Fruit fly (Drosophila melanogaster) whole organism, embryonic: ENCODE measurements around the gene Trm7-32.

Experiments used
- CG10543 ChIP-seq: fragments of 200-800 bp; sonication (Bioruptor generic); optimal IDR thresholded peaks from 3 replicates; lab custom pipeline; 2017; ENCODE audit warnings: missing biosample characterization, mild to moderate bottlenecking, missing genetic modification characterization, moderate library complexity
- CG12219 ChIP-seq: fragments of 200-800 bp; sonication (Bioruptor generic); optimal IDR thresholded peaks from 3 replicates; lab custom pipeline; 2018; ENCODE audit warnings: missing biosample characterization, mild to moderate bottlenecking, missing genetic modification characterization
- CG12391 ChIP-seq: fragments of 200-800 bp; sonication (Bioruptor generic); optimal IDR thresholded peaks from 3 replicates; lab custom pipeline; 2018; ENCODE audit warnings: missing biosample characterization, mild to moderate bottlenecking, missing genetic modification characterization, moderate library complexity
- CG14050 ChIP-seq: fragments of 200-800 bp; sonication (Bioruptor generic); IDR thresholded peaks from 3 replicates; pipeline ENCODE4 v1.3.6; 2022; ENCODE audit warnings: missing biosample characterization, missing genetic modification characterization
- CG15011 ChIP-seq: fragments of 200-800 bp; sonication (Bioruptor generic); optimal IDR thresholded peaks from 3 replicates; lab custom pipeline; 2018; ENCODE audit warnings: missing biosample characterization, mild to moderate bottlenecking, missing genetic modification characterization
- CG18011 ChIP-seq: fragments of 200-800 bp; sonication (Bioruptor generic); optimal IDR thresholded peaks from 2 replicates; lab custom pipeline; 2017; ENCODE audit warnings: missing biosample characterization, missing genetic modification characterization, mild to moderate bottlenecking, moderate library complexity, missing genotype
- CG18262 ChIP-seq: fragments of 200-800 bp; optimal IDR thresholded peaks from 3 replicates; lab custom pipeline; 2019; ENCODE audit warnings: missing biosample characterization, mild to moderate bottlenecking, missing genetic modification characterization, moderate library complexity
- CG3281 ChIP-seq: fragments of 200-800 bp; sonication (Bioruptor generic); optimal IDR thresholded peaks from 3 replicates; lab custom pipeline; 2017; ENCODE audit warnings: missing biosample characterization, mild to moderate bottlenecking, missing genetic modification characterization
- CG33213 ChIP-seq: fragments of 200-800 bp; sonication (Bioruptor generic); optimal IDR thresholded peaks from 3 replicates; lab custom pipeline; 2016; ENCODE audit warnings: missing biosample characterization, missing genetic modification characterization
- CG34376 ChIP-seq: fragments of 200-800 bp; sonication (Bioruptor generic); optimal IDR thresholded peaks from 2 replicates; lab custom pipeline; 2018; ENCODE audit warnings: missing biosample characterization, mild to moderate bottlenecking, missing genetic modification characterization
- CG4360 ChIP-seq: fragments of 200-800 bp; sonication (Bioruptor generic); IDR thresholded peaks from 2 replicates; pipeline ENCODE4 v1.3.6; 2022; ENCODE audit warnings: missing biosample characterization, missing genetic modification characterization
- CG4820 ChIP-seq: fragments of 200-800 bp; sonication (Bioruptor generic); optimal IDR thresholded peaks from 3 replicates; lab custom pipeline; 2016; ENCODE audit warnings: missing biosample characterization, missing genetic modification characterization
- CG5245 ChIP-seq: fragments of 200-800 bp; sonication (Bioruptor generic); optimal IDR thresholded peaks from 3 replicates; lab custom pipeline; 2016; ENCODE audit warnings: missing biosample characterization, missing genetic modification characterization
- CG8388 ChIP-seq: fragments of 200-800 bp; sonication (Bioruptor generic); optimal IDR thresholded peaks from 2 replicates; lab custom pipeline; 2019; ENCODE audit warnings: missing biosample characterization, mild to moderate bottlenecking, missing genetic modification characterization, moderate library complexity
- CG8924 ChIP-seq: fragments of 200-800 bp; optimal IDR thresholded peaks from 3 replicates; lab custom pipeline; 2019; ENCODE audit warnings: missing biosample characterization, mild to moderate bottlenecking, missing genetic modification characterization, moderate library complexity
- CG9437 ChIP-seq: fragments of 200-800 bp; sonication (Bioruptor generic); optimal IDR thresholded peaks from 2 replicates; lab custom pipeline; 2018; ENCODE audit warnings: missing biosample characterization, mild to moderate bottlenecking, missing genetic modification characterization
- CG9817 ChIP-seq: fragments of 200-800 bp; sonication (Bioruptor generic); optimal IDR thresholded peaks from 2 replicates; lab custom pipeline; 2018; ENCODE audit warnings: missing biosample characterization, mild to moderate bottlenecking, missing genetic modification characterization, moderate library complexity
- CoRest ChIP-seq: fragments of 200-800 bp; sonication (Bioruptor generic); optimal IDR thresholded peaks from 3 replicates; lab custom pipeline; 2018; ENCODE audit warnings: missing biosample characterization, mild to moderate bottlenecking, missing genetic modification characterization, moderate library complexity
- Doc3 ChIP-seq: fragments of 200-800 bp; sonication (Bioruptor generic); IDR thresholded peaks from 3 replicates; pipeline ENCODE4 v1.3.6; 2022; ENCODE audit warnings: missing biosample characterization, missing genetic modification characterization; ENCODE audit not compliant: partially characterized antibody
- Fer2 ChIP-seq: fragments of 200-800 bp; sonication (Bioruptor generic); optimal IDR thresholded peaks from 2 replicates; lab custom pipeline; 2018; ENCODE audit warnings: missing biosample characterization, mild to moderate bottlenecking, missing genetic modification characterization, moderate library complexity
- Fer3 ChIP-seq: fragments of 200-800 bp; sonication (Bioruptor generic); optimal IDR thresholded peaks from 2 replicates; lab custom pipeline; 2018; ENCODE audit warnings: missing biosample characterization, mild to moderate bottlenecking, missing genetic modification characterization, moderate library complexity
- HLH3B ChIP-seq: fragments of 200-800 bp; sonication (Bioruptor generic); IDR thresholded peaks from 2 replicates; pipeline ENCODE4 v1.3.6; 2022; ENCODE audit warnings: missing biosample characterization, missing genetic modification characterization
- HLH54F ChIP-seq: fragments of 200-800 bp; sonication (Bioruptor generic); optimal IDR thresholded peaks from 3 replicates; lab custom pipeline; 2016; ENCODE audit warnings: missing biosample characterization, missing genetic modification characterization
- Hsf ChIP-seq: fragments of 200-800 bp; sonication (Bioruptor generic); optimal IDR thresholded peaks from 3 replicates; lab custom pipeline; 2016; ENCODE audit warnings: missing biosample characterization, missing genetic modification characterization
- Kr ChIP-seq: fragments of 200-800 bp; sonication (Bioruptor generic); optimal IDR thresholded peaks from 2 replicates; lab custom pipeline; 2017; ENCODE audit warnings: missing biosample characterization, mild to moderate bottlenecking, missing genetic modification characterization
- Meics ChIP-seq: fragments of 200-800 bp; sonication (Bioruptor generic); optimal IDR thresholded peaks from 2 replicates; lab custom pipeline; 2017; ENCODE audit warnings: missing biosample characterization, mild to moderate bottlenecking, missing genetic modification characterization
- Oli ChIP-seq: fragments of 200-800 bp; sonication (Bioruptor generic); optimal IDR thresholded peaks from 2 replicates; lab custom pipeline; 2018; ENCODE audit warnings: missing biosample characterization, mild to moderate bottlenecking, missing genetic modification characterization, moderate library complexity
- Scr ChIP-seq: fragments of 200-800 bp; sonication (Bioruptor generic); IDR thresholded peaks from 2 replicates; pipeline ENCODE4 v1.3.6; 2022; ENCODE audit warnings: missing biosample characterization, missing genetic modification characterization; ENCODE audit not compliant: partially characterized antibody
- Sin3A ChIP-seq: fragments of >200 bp; optimal IDR thresholded peaks from 2 replicates; lab custom pipeline; 2018
- Sox100B ChIP-seq: fragments of 200-800 bp; sonication (Bioruptor generic); optimal IDR thresholded peaks from 3 replicates; lab custom pipeline; 2018; ENCODE audit warnings: missing biosample characterization, mild to moderate bottlenecking, missing genetic modification characterization
- Sry-δ ChIP-seq: fragments of 200-800 bp; sonication (Bioruptor generic); optimal IDR thresholded peaks from 2 replicates; lab custom pipeline; 2016; ENCODE audit warnings: missing biosample characterization, missing genetic modification characterization
- Xbp1 ChIP-seq: fragments of 200-800 bp; sonication (Bioruptor generic); optimal IDR thresholded peaks from 3 replicates; lab custom pipeline; 2016; ENCODE audit warnings: missing biosample characterization, mild to moderate bottlenecking, missing genetic modification characterization
- aop ChIP-seq: fragments of 200-800 bp; sonication (Bioruptor generic); IDR thresholded peaks from 2 replicates; pipeline ENCODE4 v1.3.6; 2022; ENCODE audit warnings: missing biosample characterization, missing genetic modification characterization
- ara ChIP-seq: fragments of 200-800 bp; sonication (Bioruptor generic); IDR thresholded peaks from 2 replicates; pipeline ENCODE4 v1.3.6; 2022; ENCODE audit warnings: missing biosample characterization, missing genetic modification characterization
- crp ChIP-seq, 2 experiments: fragments of 200-800 bp; sonication (Bioruptor generic); optimal IDR thresholded peaks; 2 replicates in 1 of 2; 3 replicates in 1 of 2; lab custom pipeline; 2017; ENCODE audit warnings: missing biosample characterization in 2 of 2, missing genetic modification characterization in 2 of 2, mild to moderate bottlenecking in 1 of 2, moderate library complexity in 1 of 2
- dimm ChIP-seq: fragments of 200-800 bp; sonication (Bioruptor generic); IDR thresholded peaks from 2 replicates; pipeline ENCODE4 v1.3.6; 2022; ENCODE audit warnings: missing biosample characterization, missing genetic modification characterization
- dpn ChIP-seq, 2 experiments: fragments of 200-800 bp; sonication (Bioruptor generic); optimal IDR thresholded peaks; 3 replicates each; lab custom pipeline; 2016; ENCODE audit warnings: missing biosample characterization in 2 of 2, missing genetic modification characterization in 2 of 2
- ems ChIP-seq: fragments of 200-800 bp; sonication (Bioruptor generic); optimal IDR thresholded peaks from 3 replicates; lab custom pipeline; 2016; ENCODE audit warnings: missing biosample characterization, missing genetic modification characterization
- en ChIP-seq: fragments of 200-800 bp; sonication (Bioruptor generic); optimal IDR thresholded peaks from 2 replicates; lab custom pipeline; 2016; ENCODE audit warnings: missing biosample characterization, missing genetic modification characterization
- ftz-f1 ChIP-seq: fragments of 200-800 bp; sonication (Bioruptor generic); optimal IDR thresholded peaks from 2 replicates; lab custom pipeline; 2016; ENCODE audit warnings: missing biosample characterization, missing genetic modification characterization
- gcm ChIP-seq: fragments of 200-800 bp; sonication (Bioruptor generic); optimal IDR thresholded peaks from 2 replicates; lab custom pipeline; 2019; ENCODE audit warnings: missing biosample characterization, mild to moderate bottlenecking, missing genetic modification characterization, moderate library complexity
- nau ChIP-seq: fragments of 200-800 bp; sonication (Bioruptor generic); optimal IDR thresholded peaks from 3 replicates; lab custom pipeline; 2017; ENCODE audit warnings: missing biosample characterization, mild to moderate bottlenecking, missing genetic modification characterization, missing genetic modification reagents
- pzg ChIP-seq: fragments of 200-800 bp; sonication (Bioruptor generic); optimal IDR thresholded peaks from 3 replicates; lab custom pipeline; 2018; ENCODE audit warnings: missing biosample characterization, mild to moderate bottlenecking, missing genetic modification characterization, moderate library complexity
- row ChIP-seq: fragments of 200-800 bp; sonication (Bioruptor generic); IDR thresholded peaks from 3 replicates; pipeline ENCODE4 v1.3.6; 2022; ENCODE audit warnings: missing biosample characterization, missing genetic modification characterization
- run ChIP-seq: fragments of 200-800 bp; sonication (Bioruptor generic); optimal IDR thresholded peaks from 3 replicates; lab custom pipeline; 2018; ENCODE audit warnings: missing biosample characterization, mild to moderate bottlenecking, missing genetic modification characterization
- sim ChIP-seq: fragments of 200-800 bp; sonication (Bioruptor generic); IDR thresholded peaks from 2 replicates; pipeline ENCODE4 v1.3.6; 2022; ENCODE audit warnings: missing biosample characterization, missing genetic modification characterization
- tgo ChIP-seq: fragments of 200-800 bp; sonication (Bioruptor generic); IDR thresholded peaks from 3 replicates; pipeline ENCODE4 v1.3.6; 2022; ENCODE audit warnings: missing biosample characterization, missing genetic modification characterization
- trem ChIP-seq: fragments of 200-800 bp; optimal IDR thresholded peaks from 3 replicates; lab custom pipeline; 2019; ENCODE audit warnings: missing biosample characterization, mild to moderate bottlenecking, missing genetic modification characterization, moderate library complexity
- usp ChIP-seq: fragments of >200 bp; optimal IDR thresholded peaks from 2 replicates; lab custom pipeline; 2017; ENCODE audit warnings: missing biosample characterization, missing genetic modification characterization
- vnd ChIP-seq: fragments of 200-800 bp; sonication (Bioruptor generic); IDR thresholded peaks from 3 replicates; pipeline ENCODE4 v1.3.6; 2022; ENCODE audit warnings: missing biosample characterization, missing genetic modification characterization; ENCODE audit not compliant: partially characterized antibody

Trm7-32 gene

DNA sequence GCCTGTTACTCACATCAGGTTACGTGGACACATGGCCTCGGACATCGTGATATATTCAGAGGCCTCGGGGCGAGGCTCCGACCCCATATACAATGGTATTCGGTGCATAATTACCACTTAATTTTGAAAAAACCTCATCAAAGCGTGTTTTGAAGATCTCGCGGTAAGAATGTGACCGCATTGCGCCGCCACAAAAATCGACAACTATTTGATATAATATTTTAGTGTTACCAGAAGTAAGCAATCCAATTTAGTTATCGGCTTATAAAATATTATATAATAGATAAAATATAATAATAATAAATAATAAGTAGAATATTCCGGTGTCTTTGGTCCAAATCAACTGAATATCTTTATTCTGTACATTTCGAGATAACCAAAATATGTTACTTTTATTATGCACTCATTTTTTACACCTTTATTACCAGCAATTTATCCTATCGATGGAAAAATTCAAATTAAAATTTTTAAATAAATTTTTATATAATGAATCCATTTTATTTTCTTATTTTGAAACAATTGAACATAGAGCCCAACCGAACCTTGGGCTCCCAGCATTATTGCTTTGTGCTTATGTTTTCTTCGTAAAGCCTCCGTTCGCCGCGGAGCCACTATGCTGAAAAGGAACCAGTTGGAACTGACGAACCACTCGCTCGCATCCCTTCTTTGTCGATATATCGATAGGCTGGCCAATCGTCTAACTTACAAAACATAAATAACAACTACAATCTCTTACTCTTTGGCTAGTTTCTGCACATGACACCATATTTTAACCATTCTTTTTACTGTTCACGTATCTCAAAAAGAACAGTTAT, at the start of gene Trm7-32, which contains the start of gene CG18213 (continued):
- TF ChIP-seq CG5245 (GFP tag; lab: Kevin White, UChicago) = no peak
- peak; percentile 77 for TF ChIP-seq Sry-δ (GFP tag; lab: Kevin White, UChicago)
- no peak for TF ChIP-seq nau (GFP tag; lab: Kevin White, UChicago)
- no peak for TF ChIP-seq HLH3B (GFP tag; lab: Robert Waterston, UW)
- TF ChIP-seq CG8388 (GFP tag; lab: Kevin White, UChicago) = no peak
- no peak for TF ChIP-seq CG15011
- TF ChIP-seq Xbp1 (GFP tag; lab: Kevin White, UChicago) = peak; percentile 47
- TF ChIP-seq CG12219 (GFP tag; lab: Kevin White, UChicago) = no peak
- peak; percentile 65 for TF ChIP-seq pzg (GFP tag; lab: Kevin White, UChicago)
- peak; percentile 12 for TF ChIP-seq ems (GFP tag; lab: Kevin White, UChicago)
- TF ChIP-seq ara = no peak
- no peak for TF ChIP-seq CG4360 (GFP tag; lab: Robert Waterston, UW)
- TF ChIP-seq tgo (GFP tag; lab: Robert Waterston, UW) = no peak
- peak; percentile 4 for TF ChIP-seq CG33213 (GFP tag; lab: Kevin White, UChicago)
- TF ChIP-seq Fer2 (tag; lab: Kevin White, UChicago) = no peak
- TF ChIP-seq CG8924 = no peak
- no peak for TF ChIP-seq Oli
- peak; percentile 1 for TF ChIP-seq Sox100B (GFP tag; lab: Kevin White, UChicago)
- peak; percentile 49 for TF ChIP-seq CG12391 (tag; lab: Kevin White, UChicago)
- TF ChIP-seq dimm = no peak
- TF ChIP-seq CG9817 (tag; lab: Kevin White, UChicago) = peak; percentile 35
- TF ChIP-seq CG4820 (GFP tag; lab: Kevin White, UChicago) = no peak
- no peak for TF ChIP-seq usp (GFP tag; lab: Kevin White, UChicago)
- TF ChIP-seq run = no peak
- TF ChIP-seq CG34376 (GFP tag; lab: Kevin White, UChicago) = no peak
- peak; percentile 5 for TF ChIP-seq HLH54F
- TF ChIP-seq Doc3 (GFP tag; lab: Robert Waterston, UW) = peak; percentile 76
- TF ChIP-seq Scr = peak; percentile 87
- peak in 1 of 2 experiments; percentile 34 for TF ChIP-seq dpn (GFP tag; optimal IDR thresholded peaks at IDR 0.05; lab: Kevin White, UChicago)
- no peak for TF ChIP-seq CG9437 (GFP tag; lab: Kevin White, UChicago)
- TF ChIP-seq CG18262 (tag; lab: Kevin White, UChicago) = no peak
- TF ChIP-seq Fer3 (tag; lab: Kevin White, UChicago) = no peak
- no peak for TF ChIP-seq gcm (GFP tag; lab: Kevin White, UChicago)
- no peak for TF ChIP-seq crp (GFP tag; optimal IDR thresholded peaks at IDR 0.05; lab: Kevin White, UChicago)
- peak; percentile 47 for TF ChIP-seq CoRest (tag; lab: Kevin White, UChicago)
- TF ChIP-seq CG3281 (GFP tag; lab: Kevin White, UChicago) = no peak
- no peak for TF ChIP-seq Meics (GFP tag; lab: Kevin White, UChicago)
- no peak for TF ChIP-seq CG14050
- TF ChIP-seq Kr = no peak
- TF ChIP-seq row (GFP tag; lab: Robert Waterston, UW) = peak; percentile 89
- no peak for TF ChIP-seq ftz-f1
- TF ChIP-seq en = no peak
- TF ChIP-seq trem = peak; percentile 66
- peak; percentile 1 for TF ChIP-seq CG10543 (GFP tag; lab: Kevin White, UChicago)
- TF ChIP-seq CG18011 = no peak
- no peak for TF ChIP-seq Sin3A (lab: Kevin White, UChicago)
- TF ChIP-seq vnd (GFP tag; lab: Robert Waterston, UW) = peak; percentile 86
- TF ChIP-seq Hsf (GFP tag; lab: Kevin White, UChicago) = no peak
- TF ChIP-seq aop = no peak
- no peak for TF ChIP-seq sim (GFP tag; lab: Robert Waterston, UW)
